Worm (Caenorhabditis elegans): Measurements from ENCODE around the gene Y22D7AL.1.

The Y22D7AL.1 gene

DNA sequence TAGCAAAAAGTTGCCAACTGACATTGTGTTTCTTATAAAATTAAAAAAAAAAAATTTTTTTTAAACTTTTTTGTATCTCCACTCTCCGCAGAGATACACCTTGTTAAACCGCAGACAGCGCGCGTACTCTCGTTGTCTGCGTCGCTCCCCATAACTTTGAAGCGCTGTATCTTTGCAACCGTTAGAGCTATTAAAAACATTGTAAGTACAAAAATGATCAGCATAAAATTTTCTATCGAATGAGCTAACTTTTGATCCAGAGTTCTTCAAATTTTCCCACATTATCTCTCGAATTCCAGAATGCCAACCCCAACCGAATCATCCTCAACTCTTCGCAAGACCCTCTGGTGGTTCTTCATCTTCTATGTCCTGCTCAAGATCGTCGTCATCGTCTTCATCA lies at the start of gene Y22D7AL.1:
TSS of gene Y22D7AL.1 (plus strand) at position 301 of the 400 bp plus-strand sequence.
- no peak for TF ChIP-seq pes-1 (GFP tag; IDR thresholded peaks at IDR 0.05)
- no peak for TF ChIP-seq ama-1 (optimal IDR thresholded peaks at IDR 0.05)
- no peak for TF ChIP-seq ets-7 (tag; optimal IDR thresholded peaks at IDR 0.05)
- TF ChIP-seq ceh-13 (GFP tag; optimal IDR thresholded peaks at IDR 0.05) = no peak
- TF ChIP-seq aly-1 (tag; optimal IDR thresholded peaks at IDR 0.05) = no peak
- TF ChIP-seq B0310.2 (tag; optimal IDR thresholded peaks at IDR 0.05) = no peak
- TF ChIP-seq tra-4 (tag; optimal IDR thresholded peaks at IDR 0.05) = no peak
- no peak for TF ChIP-seq F13C5.2 (tag; optimal IDR thresholded peaks at IDR 0.05)
- no peak for TF ChIP-seq hmg-4 (GFP tag; optimal IDR thresholded peaks at IDR 0.05)
- no peak for TF ChIP-seq ceh-36 (tag; optimal IDR thresholded peaks at IDR 0.05)
- no peak for TF ChIP-seq flt-1 (GFP tag; IDR thresholded peaks at IDR 0.05)
- TF ChIP-seq hmbx-1 (tag; optimal IDR thresholded peaks at IDR 0.05) = no peak
- no peak for TF ChIP-seq hnd-1 (tag; optimal IDR thresholded peaks at IDR 0.05)
- no peak for TF ChIP-seq tbx-37 (GFP tag; conservative IDR thresholded peaks at IDR 0.05)
- TF ChIP-seq tbx-11 (GFP tag; IDR thresholded peaks at IDR 0.05) = no peak
- TF ChIP-seq sea-1 (GFP tag; conservative IDR thresholded peaks at IDR 0.05) = no peak
- no peak for TF ChIP-seq scrt-1 (GFP tag; IDR thresholded peaks at IDR 0.05)

DNA sequence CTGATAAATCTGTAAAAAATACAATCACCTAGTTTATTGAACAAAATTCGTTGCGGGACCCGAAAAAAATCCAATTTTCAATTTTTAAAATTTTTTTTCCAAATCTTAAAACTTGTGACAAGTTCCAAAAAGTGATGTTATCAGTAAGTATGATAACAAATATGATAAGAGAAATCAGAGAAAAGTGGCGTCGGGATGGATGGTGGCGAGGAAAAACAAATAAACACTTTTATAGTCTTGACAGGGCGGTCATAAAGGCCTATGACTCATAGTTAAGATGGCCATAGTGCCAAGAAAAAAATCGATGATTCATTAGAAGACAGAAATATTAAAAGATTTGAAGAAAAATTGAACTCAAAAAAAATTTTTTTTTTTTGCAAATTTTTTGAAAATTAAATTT lies 49.6 kb upstream of the Y22D7AL.1 start:
- TF ChIP-seq B0310.2 (tag; optimal IDR thresholded peaks at IDR 0.05) (no peak), tbx-37 (GFP tag; conservative IDR thresholded peaks at IDR 0.05) (no peak), tbx-11 (GFP tag; IDR thresholded peaks at IDR 0.05) (no peak), ama-1 (optimal IDR thresholded peaks at IDR 0.05) (no peak), flt-1 (GFP tag; IDR thresholded peaks at IDR 0.05) (no peak), ets-7 (tag; optimal IDR thresholded peaks at IDR 0.05) (no peak), hnd-1 (tag; optimal IDR thresholded peaks at IDR 0.05) (no peak), hmbx-1 (tag; optimal IDR thresholded peaks at IDR 0.05) (no peak), sea-1 (GFP tag; conservative IDR thresholded peaks at IDR 0.05) (no peak), ceh-36 (tag; optimal IDR thresholded peaks at IDR 0.05) (no peak), hmg-4 (GFP tag; optimal IDR thresholded peaks at IDR 0.05) (no peak)

DNA sequence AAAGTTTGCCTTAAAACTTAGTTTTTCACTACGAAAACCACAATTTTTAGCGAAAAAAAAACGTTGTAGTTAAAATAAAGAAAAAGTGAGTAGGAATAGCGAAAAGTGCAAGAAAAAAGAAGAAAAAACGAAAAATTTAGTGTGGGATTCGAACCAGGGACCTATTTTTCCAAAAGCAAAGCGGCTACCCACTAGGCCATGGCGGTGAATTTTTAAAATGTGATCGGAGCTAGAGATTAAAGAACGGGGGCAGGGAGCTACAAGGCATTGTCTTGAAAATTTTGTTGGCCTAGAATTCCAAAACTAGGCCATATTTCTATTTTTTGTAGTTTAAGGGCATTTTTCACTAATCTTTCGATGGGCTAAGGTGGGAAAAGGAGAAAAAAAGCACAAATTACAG lies 48.5 kb upstream of the Y22D7AL.1 start:
- TF ChIP-seq tbx-37 (GFP tag; conservative IDR thresholded peaks at IDR 0.05) (no peak), sea-1 (GFP tag; conservative IDR thresholded peaks at IDR 0.05) (0 out of 2 replicates have a peak, but pooled peaks have one; percentile 16), pes-1 (GFP tag; IDR thresholded peaks at IDR 0.05) (0 out of 2 replicates have a peak, but pooled peaks have one; percentile 32)

DNA sequence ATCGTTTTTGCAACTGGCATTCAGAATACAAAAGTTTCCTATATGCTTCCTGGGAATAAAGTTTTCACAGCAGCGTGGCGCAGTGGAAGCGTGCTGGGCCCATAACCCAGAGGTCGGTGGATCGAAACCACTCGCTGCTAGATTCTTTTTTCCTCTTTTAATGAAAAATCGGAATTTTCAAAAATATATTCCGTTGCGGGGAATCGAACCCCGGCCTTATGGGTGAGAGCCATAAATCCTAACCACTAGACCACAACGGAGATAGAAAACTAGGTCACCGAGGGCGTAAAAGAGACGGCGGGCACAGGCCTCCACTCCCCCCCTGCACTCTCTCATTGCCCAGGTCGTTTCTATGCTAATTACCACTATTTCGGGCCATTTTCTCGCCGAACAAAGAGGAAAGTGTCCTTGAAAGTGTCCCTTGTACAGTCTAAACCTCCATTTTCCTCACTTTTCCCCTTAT lies 47.7 kb upstream of the Y22D7AL.1 start, which contains the start of gene Y22D7AL.6:
TSS of gene Y22D7AL.6 (plus strand) at position 413 of the 463 bp plus-strand sequence.
- TF ChIP-seq F13C5.2 (tag; optimal IDR thresholded peaks at IDR 0.05) (peak; percentile 75), tbx-11 (GFP tag; IDR thresholded peaks at IDR 0.05) (peak; percentile 78), ama-1 (optimal IDR thresholded peaks at IDR 0.05) (no peak), sea-1 (GFP tag; conservative IDR thresholded peaks at IDR 0.05) (peak; percentile 89), ceh-13 (GFP tag; optimal IDR thresholded peaks at IDR 0.05) (peak; percentile 72), tbx-37 (GFP tag; conservative IDR thresholded peaks at IDR 0.05) (peak; percentile 77), B0310.2 (tag; optimal IDR thresholded peaks at IDR 0.05) (peak; percentile 87), flt-1 (GFP tag; IDR thresholded peaks at IDR 0.05) (peak; percentile 88), ceh-36 (tag; optimal IDR thresholded peaks at IDR 0.05) (peak; percentile 82), tra-4 (tag; optimal IDR thresholded peaks at IDR 0.05) (peak; percentile 72), ets-7 (tag; optimal IDR thresholded peaks at IDR 0.05) (peak; percentile 66), scrt-1 (GFP tag; IDR thresholded peaks at IDR 0.05) (peak; percentile 93), hmbx-1 (tag; optimal IDR thresholded peaks at IDR 0.05) (peak; percentile 64), pes-1 (GFP tag; IDR thresholded peaks at IDR 0.05) (peak; percentile 92), aly-1 (tag; optimal IDR thresholded peaks at IDR 0.05) (peak; percentile 75), hnd-1 (tag; optimal IDR thresholded peaks at IDR 0.05) (peak; percentile 69), hmg-4 (GFP tag; optimal IDR thresholded peaks at IDR 0.05) (peak; percentile 96)

DNA sequence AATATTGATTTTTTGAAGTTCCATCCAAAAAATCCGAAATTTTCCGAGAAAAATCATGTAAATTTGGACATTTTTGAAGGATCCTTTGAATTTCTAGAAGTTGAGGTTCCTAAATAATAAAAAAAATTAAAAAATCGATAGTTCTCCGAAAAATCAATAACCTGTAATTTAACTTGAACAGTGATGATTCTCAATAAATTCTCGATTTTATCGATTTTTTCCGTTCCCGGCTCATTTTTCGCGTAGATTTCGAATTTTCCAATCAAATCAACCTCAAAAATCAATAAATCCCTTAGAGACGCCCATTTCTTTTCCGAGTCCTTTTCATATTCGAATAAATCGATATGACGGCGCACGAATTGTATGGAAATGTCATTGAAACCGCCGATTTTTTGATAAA lies 44.6 kb upstream of the Y22D7AL.1 start:
- TF ChIP-seq tbx-37 (GFP tag; conservative IDR thresholded peaks at IDR 0.05) (no peak), sea-1 (GFP tag; conservative IDR thresholded peaks at IDR 0.05) (no peak), ets-7 (tag; optimal IDR thresholded peaks at IDR 0.05) (no peak), ceh-36 (tag; optimal IDR thresholded peaks at IDR 0.05) (no peak), hnd-1 (tag; optimal IDR thresholded peaks at IDR 0.05) (no peak), pes-1 (GFP tag; IDR thresholded peaks at IDR 0.05) (no peak), ama-1 (optimal IDR thresholded peaks at IDR 0.05) (no peak), flt-1 (GFP tag; IDR thresholded peaks at IDR 0.05) (no peak), tbx-11 (GFP tag; IDR thresholded peaks at IDR 0.05) (no peak), tra-4 (tag; optimal IDR thresholded peaks at IDR 0.05) (no peak), scrt-1 (GFP tag; IDR thresholded peaks at IDR 0.05) (no peak), aly-1 (tag; optimal IDR thresholded peaks at IDR 0.05) (no peak), ceh-13 (GFP tag; optimal IDR thresholded peaks at IDR 0.05) (no peak), F13C5.2 (tag; optimal IDR thresholded peaks at IDR 0.05) (no peak), hmbx-1 (tag; optimal IDR thresholded peaks at IDR 0.05) (no peak), B0310.2 (tag; optimal IDR thresholded peaks at IDR 0.05) (no peak), hmg-4 (GFP tag; optimal IDR thresholded peaks at IDR 0.05) (no peak)

DNA sequence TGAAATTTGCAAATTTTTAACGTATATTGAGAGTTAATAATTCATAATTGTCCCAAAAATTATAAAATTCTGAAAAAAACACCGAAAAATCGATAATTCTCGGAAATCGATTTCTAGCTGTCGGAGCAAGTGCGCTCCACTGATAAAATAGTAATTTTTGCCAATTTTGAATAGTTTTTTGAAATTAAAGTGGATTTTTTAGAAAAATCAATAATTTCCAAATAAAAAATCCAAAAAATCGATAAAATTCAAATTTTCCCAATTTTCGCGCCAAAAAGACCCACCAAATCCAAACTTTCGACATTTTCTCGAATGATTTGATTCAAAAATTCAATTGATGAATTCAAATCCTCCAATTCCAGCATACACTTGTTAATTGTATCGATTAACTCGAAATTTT lies 41.3 kb upstream of the Y22D7AL.1 start:
- no peak for TF ChIP-seq hmg-4 (GFP tag; optimal IDR thresholded peaks at IDR 0.05)
- TF ChIP-seq aly-1 (tag; optimal IDR thresholded peaks at IDR 0.05) = no peak
- no peak for TF ChIP-seq scrt-1 (GFP tag; IDR thresholded peaks at IDR 0.05)
- TF ChIP-seq F13C5.2 (tag; optimal IDR thresholded peaks at IDR 0.05) = no peak
- TF ChIP-seq sea-1 (GFP tag; conservative IDR thresholded peaks at IDR 0.05) = no peak
- no peak for TF ChIP-seq ceh-13 (GFP tag; optimal IDR thresholded peaks at IDR 0.05)
- no peak for TF ChIP-seq flt-1 (GFP tag; IDR thresholded peaks at IDR 0.05)
- no peak for TF ChIP-seq B0310.2 (tag; optimal IDR thresholded peaks at IDR 0.05)
- no peak for TF ChIP-seq hnd-1 (tag; optimal IDR thresholded peaks at IDR 0.05)
- TF ChIP-seq ceh-36 (tag; optimal IDR thresholded peaks at IDR 0.05) = no peak
- no peak for TF ChIP-seq tbx-37 (GFP tag; conservative IDR thresholded peaks at IDR 0.05)
- no peak for TF ChIP-seq ets-7 (tag; optimal IDR thresholded peaks at IDR 0.05)
- TF ChIP-seq tra-4 (tag; optimal IDR thresholded peaks at IDR 0.05) = no peak
- TF ChIP-seq hmbx-1 (tag; optimal IDR thresholded peaks at IDR 0.05) = no peak

DNA sequence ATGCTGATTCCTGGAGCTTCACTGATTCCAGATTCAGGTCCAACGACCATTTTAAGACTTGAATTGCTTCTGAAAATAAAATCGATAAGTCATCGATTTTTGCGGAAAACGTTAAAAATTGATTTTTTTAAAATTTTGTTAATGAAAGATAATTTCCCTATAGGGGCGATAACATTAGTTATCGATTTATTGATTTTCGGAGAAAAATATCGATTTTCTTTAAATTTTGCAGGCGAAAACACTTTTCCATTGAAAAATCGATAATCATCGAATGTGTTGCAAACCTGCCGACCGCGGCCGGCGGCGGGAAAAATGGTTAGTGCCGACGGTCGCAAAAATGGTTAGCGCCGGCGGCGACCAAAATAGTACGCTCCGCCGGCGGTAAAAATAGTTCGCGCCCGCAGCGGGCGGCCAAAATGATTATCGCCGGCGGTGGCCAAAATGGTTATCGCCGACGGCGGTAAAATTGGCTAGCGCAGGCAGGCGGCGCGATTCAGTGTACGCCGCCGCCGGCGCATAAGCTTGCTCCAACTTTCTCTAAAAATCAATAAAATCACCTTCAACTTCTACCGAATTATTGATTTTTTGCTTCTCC lies 39.2 kb upstream of the Y22D7AL.1 start:
- TF ChIP-seq pes-1 (GFP tag; IDR thresholded peaks at IDR 0.05) = 0 out of 2 replicates have a peak, but pooled peaks have one; percentile 51
- TF ChIP-seq tra-4 (tag; optimal IDR thresholded peaks at IDR 0.05) = no peak
- no peak for TF ChIP-seq F13C5.2 (tag; optimal IDR thresholded peaks at IDR 0.05)

All from whole organism, early embryonic.